Fruit fly (Drosophila melanogaster) whole organism, embryonic: ENCODE data around the gene CG13898.

Experiments
- Asciz ChIP-seq: fragments of 200-800 bp; sonication (Bioruptor generic); optimal IDR thresholded peaks from 2 replicates; lab custom pipeline; 2017; ENCODE audit warnings: missing biosample characterization, mild to moderate bottlenecking, missing genetic modification characterization, missing genetic modification reagents
- C15 ChIP-seq: fragments of 200-800 bp; sonication (Bioruptor generic); IDR thresholded peaks from 3 replicates; pipeline ENCODE4 v1.3.6; 2022; ENCODE audit warnings: missing biosample characterization, missing genetic modification characterization
- CG10543 ChIP-seq: fragments of 200-800 bp; sonication (Bioruptor generic); optimal IDR thresholded peaks from 3 replicates; lab custom pipeline; 2017; ENCODE audit warnings: missing biosample characterization, mild to moderate bottlenecking, missing genetic modification characterization, moderate library complexity
- CG10654 ChIP-seq: fragments of 200-800 bp; sonication (Bioruptor generic); optimal IDR thresholded peaks from 2 replicates; lab custom pipeline; 2016; ENCODE audit warnings: missing biosample characterization, missing genetic modification characterization
- CG11093 ChIP-seq: fragments of 200-800 bp; sonication (Bioruptor generic); IDR thresholded peaks from 3 replicates; pipeline ENCODE4 v1.3.6; 2022; ENCODE audit warnings: missing biosample characterization, missing genetic modification characterization
- CG12659 ChIP-seq: fragments of 200-800 bp; sonication (Bioruptor generic); optimal IDR thresholded peaks from 3 replicates; lab custom pipeline; 2017; ENCODE audit warnings: mild to moderate bottlenecking, missing biosample characterization, missing genetic modification reagents, missing genetic modification characterization
- CG13424 ChIP-seq: fragments of 200-800 bp; sonication (Bioruptor generic); optimal IDR thresholded peaks from 2 replicates; lab custom pipeline; 2019; ENCODE audit warnings: missing biosample characterization, mild to moderate bottlenecking, missing genetic modification characterization, moderate library complexity
- CG13775 ChIP-seq: fragments of 200-800 bp; sonication (Bioruptor generic); optimal IDR thresholded peaks from 3 replicates; lab custom pipeline; 2017; ENCODE audit warnings: missing biosample characterization, mild to moderate bottlenecking, missing genetic modification characterization
- CG14710 ChIP-seq: fragments of 200-800 bp; sonication (Bioruptor generic); optimal IDR thresholded peaks from 3 replicates; lab custom pipeline; 2019; ENCODE audit warnings: missing biosample characterization, mild to moderate bottlenecking, missing genetic modification characterization, moderate library complexity
- CG1602 ChIP-seq: fragments of 200-800 bp; sonication (Bioruptor generic); optimal IDR thresholded peaks from 3 replicates; lab custom pipeline; 2016; ENCODE audit warnings: missing biosample characterization, missing genetic modification characterization
- CG16863 ChIP-seq: fragments of 200-800 bp; sonication (Bioruptor generic); optimal IDR thresholded peaks from 3 replicates; lab custom pipeline; 2016; ENCODE audit warnings: missing biosample characterization, missing genetic modification characterization
- CG17359 ChIP-seq: fragments of 200-800 bp; sonication (Bioruptor generic); optimal IDR thresholded peaks from 3 replicates; lab custom pipeline; 2018; ENCODE audit warnings: missing biosample characterization, mild to moderate bottlenecking, missing genetic modification characterization, moderate library complexity
- CG2678 ChIP-seq: fragments of 200-800 bp; sonication (Bioruptor generic); optimal IDR thresholded peaks from 3 replicates; lab custom pipeline; 2019; ENCODE audit warnings: missing biosample characterization, mild to moderate bottlenecking, missing genetic modification characterization, moderate library complexity
- CG2712 ChIP-seq: fragments of 200-800 bp; optimal IDR thresholded peaks from 3 replicates; lab custom pipeline; 2019; ENCODE audit warnings: missing biosample characterization, mild to moderate bottlenecking, missing genetic modification characterization, moderate library complexity
- CG30431 ChIP-seq: fragments of 200-800 bp; sonication (Bioruptor generic); optimal IDR thresholded peaks from 2 replicates; lab custom pipeline; 2017; ENCODE audit warnings: missing biosample characterization, missing genetic modification characterization
- CG6254 ChIP-seq: fragments of 200-800 bp; sonication (Bioruptor generic); optimal IDR thresholded peaks from 3 replicates; lab custom pipeline; 2017; ENCODE audit warnings: mild to moderate bottlenecking, missing biosample characterization, missing genetic modification reagents, missing genetic modification characterization
- CG6689 ChIP-seq: fragments of 200-800 bp; sonication (Bioruptor generic); IDR thresholded peaks from 2 replicates; pipeline ENCODE4 v1.3.6; 2022; ENCODE audit warnings: missing biosample characterization, missing genetic modification characterization
- CG7963 ChIP-seq: fragments of 200-800 bp; sonication (Bioruptor generic); IDR thresholded peaks from 3 replicates; pipeline ENCODE4 v1.3.6; 2022; ENCODE audit warnings: missing biosample characterization, missing genetic modification characterization; ENCODE audit not compliant: partially characterized antibody
- CG8924 ChIP-seq: fragments of 200-800 bp; optimal IDR thresholded peaks from 3 replicates; lab custom pipeline; 2019; ENCODE audit warnings: missing biosample characterization, mild to moderate bottlenecking, missing genetic modification characterization, moderate library complexity
- Chrac-16 ChIP-seq: fragments of 200-800 bp; sonication (Bioruptor generic); optimal IDR thresholded peaks from 3 replicates; lab custom pipeline; 2016; ENCODE audit warnings: missing biosample characterization, missing genetic modification characterization
- Eip74EF ChIP-seq, 2 experiments: fragments of 200-800 bp in 1 of 2; fragments of >200 bp in 1 of 2; sonication (Bioruptor generic) in 1 of 2; optimal IDR thresholded peaks; 2 replicates each; lab custom pipeline; 2017 to 2019; ENCODE audit warnings: missing biosample characterization in 2 of 2, missing genetic modification characterization in 2 of 2, mild to moderate bottlenecking in 1 of 2, moderate library complexity in 1 of 2
- Gug ChIP-seq: fragments of 200-800 bp; sonication (Bioruptor generic); IDR thresholded peaks from 4 replicates; pipeline ENCODE4 v1.3.6; 2022; ENCODE audit warnings: missing biosample characterization, missing genetic modification characterization
- H15 ChIP-seq: fragments of 200-800 bp; sonication (Bioruptor generic); IDR thresholded peaks from 3 replicates; pipeline ENCODE4 v1.3.6; 2022; ENCODE audit warnings: missing biosample characterization, missing genetic modification characterization
- Mrtf ChIP-seq: fragments of 200-800 bp; sonication (Bioruptor generic); IDR thresholded peaks from 3 replicates; pipeline ENCODE4 v1.3.6; 2022; ENCODE audit warnings: missing biosample characterization, missing genetic modification characterization
- NK7.1 ChIP-seq: fragments of 200-800 bp; sonication (Bioruptor generic); optimal IDR thresholded peaks from 3 replicates; lab custom pipeline; 2016; ENCODE audit warnings: missing biosample characterization, missing genetic modification characterization
- Oli ChIP-seq: fragments of 200-800 bp; sonication (Bioruptor generic); optimal IDR thresholded peaks from 2 replicates; lab custom pipeline; 2018; ENCODE audit warnings: missing biosample characterization, mild to moderate bottlenecking, missing genetic modification characterization, moderate library complexity
- Sox102F ChIP-seq: fragments of 200-800 bp; sonication (Bioruptor generic); optimal IDR thresholded peaks from 2 replicates; lab custom pipeline; 2018; ENCODE audit warnings: missing biosample characterization, mild to moderate bottlenecking, missing genetic modification characterization, moderate library complexity
- Ssrp ChIP-seq: fragments of 200-800 bp; sonication (Bioruptor generic); optimal IDR thresholded peaks from 2 replicates; lab custom pipeline; 2018; ENCODE audit warnings: missing biosample characterization, mild to moderate bottlenecking, missing genetic modification characterization, moderate library complexity
- Xbp1 ChIP-seq: fragments of 200-800 bp; sonication (Bioruptor generic); optimal IDR thresholded peaks from 3 replicates; lab custom pipeline; 2016; ENCODE audit warnings: missing biosample characterization, mild to moderate bottlenecking, missing genetic modification characterization
- ase ChIP-seq: fragments of 200-800 bp; sonication (Bioruptor generic); IDR thresholded peaks from 3 replicates; pipeline ENCODE4 v1.3.6; 2022; ENCODE audit warnings: missing biosample characterization, missing genetic modification characterization
- az2 ChIP-seq: fragments of 200-800 bp; sonication (Bioruptor generic); optimal IDR thresholded peaks from 3 replicates; lab custom pipeline; 2016; ENCODE audit warnings: missing biosample characterization, missing genetic modification characterization
- crc ChIP-seq: fragments of 200-800 bp; sonication (Bioruptor generic); optimal IDR thresholded peaks from 2 replicates; lab custom pipeline; 2016; ENCODE audit warnings: missing biosample characterization, missing genetic modification characterization
- cwo ChIP-seq: fragments of 200-800 bp; sonication (Bioruptor generic); optimal IDR thresholded peaks from 3 replicates; lab custom pipeline; 2017; ENCODE audit warnings: missing biosample characterization, missing genetic modification characterization, mild to moderate bottlenecking, moderate library complexity, missing genetic modification reagents
- dysf ChIP-seq: fragments of 200-800 bp; sonication (Bioruptor generic); IDR thresholded peaks from 3 replicates; pipeline ENCODE4 v1.3.6; 2022; ENCODE audit warnings: missing biosample characterization, missing genetic modification characterization
- fd96Cb ChIP-seq: fragments of 200-800 bp; sonication (Bioruptor generic); optimal IDR thresholded peaks from 2 replicates; lab custom pipeline; 2018; ENCODE audit warnings: missing biosample characterization, mild to moderate bottlenecking, missing genetic modification characterization, moderate library complexity
- nmo ChIP-seq: fragments of 200-800 bp; sonication (Bioruptor generic); optimal IDR thresholded peaks from 2 replicates; lab custom pipeline; 2018; ENCODE audit warnings: missing biosample characterization, mild to moderate bottlenecking, missing genetic modification characterization, moderate library complexity
- otp ChIP-seq: fragments of 200-800 bp; sonication (Bioruptor generic); IDR thresholded peaks from 3 replicates; pipeline ENCODE4, ENCODE4 v1.3.6; 2022; ENCODE audit warnings: missing biosample characterization, missing genetic modification characterization
- pho ChIP-seq: fragments of 200-800 bp; sonication (Bioruptor generic); optimal IDR thresholded peaks from 2 replicates; lab custom pipeline; 2016; ENCODE audit warnings: missing biosample characterization, missing genetic modification characterization
- row ChIP-seq: fragments of 200-800 bp; sonication (Bioruptor generic); IDR thresholded peaks from 3 replicates; pipeline ENCODE4 v1.3.6; 2022; ENCODE audit warnings: missing biosample characterization, missing genetic modification characterization
- sens-2 ChIP-seq: fragments of 200-800 bp; sonication (Bioruptor generic); IDR thresholded peaks from 2 replicates; pipeline ENCODE4 v1.3.6; 2022; ENCODE audit warnings: missing biosample characterization, missing genetic modification characterization
- sr ChIP-seq: fragments of 200-800 bp; sonication (Bioruptor generic); IDR thresholded peaks from 3 replicates; pipeline ENCODE4 v1.3.6; 2022; ENCODE audit warnings: missing biosample characterization, missing genetic modification characterization

The CG13898 gene

DNA sequence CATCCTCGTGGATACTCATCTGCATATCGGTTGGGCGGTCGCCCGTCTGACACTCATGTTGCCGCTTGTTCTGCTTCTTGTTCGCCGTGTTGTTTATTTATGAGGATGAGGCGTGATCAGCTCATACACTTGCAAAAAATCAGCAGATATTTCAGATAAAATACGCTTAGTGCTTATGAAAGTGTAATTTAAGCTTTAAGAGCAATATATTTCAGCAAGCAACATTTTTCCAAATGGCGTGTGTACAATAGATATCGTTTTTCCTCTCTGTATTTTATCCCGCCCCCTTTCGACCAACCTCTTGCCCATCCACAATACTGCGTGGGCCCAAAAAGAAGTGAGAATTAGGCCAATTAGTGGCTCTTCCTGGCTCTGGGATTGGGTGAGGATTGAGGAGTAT, 31.7 kb downstream of the CG13898 start (continued):
- TF ChIP-seq C15 (GFP tag; lab: Robert Waterston, UW), result no peak
- peak; percentile 50 for TF ChIP-seq Ssrp
- TF ChIP-seq CG12659, result peak; percentile 5
- no peak for TF ChIP-seq CG10543 (GFP tag; lab: Kevin White, UChicago)
- TF ChIP-seq CG7963 (GFP tag; lab: Robert Waterston, UW), result no peak
- TF ChIP-seq CG13424 (tag; lab: Kevin White, UChicago), result peak; percentile 55
- TF ChIP-seq CG1602 (GFP tag; lab: Kevin White, UChicago), result peak; percentile 38
- peak; percentile 40 for TF ChIP-seq az2 (GFP tag; lab: Kevin White, UChicago)
- peak; percentile 70 for TF ChIP-seq CG6689 (GFP tag; lab: Robert Waterston, UW)
- peak; percentile 66 for TF ChIP-seq CG17359 (tag; lab: Kevin White, UChicago)
- peak; percentile 69; the same call in 2 of the 3 replicates for TF ChIP-seq dysf (GFP tag; lab: Robert Waterston, UW)
- peak; percentile 53 for TF ChIP-seq nmo (GFP tag; lab: Kevin White, UChicago)
- peak; percentile 8 for TF ChIP-seq CG30431
- peak; percentile 51 for TF ChIP-seq CG6254 (GFP tag; lab: Kevin White, UChicago)
- TF ChIP-seq pho (GFP tag; lab: Kevin White, UChicago), result no peak
- TF ChIP-seq Eip74EF (GFP tag; optimal IDR thresholded peaks at IDR 0.05; lab: Kevin White, UChicago), result peak in 1 of 2 experiments; percentile 4
- no peak for TF ChIP-seq NK7.1 (GFP tag; lab: Kevin White, UChicago)
- TF ChIP-seq ase (GFP tag; lab: Robert Waterston, UW), result peak; percentile 73; the same call in 2 of the 3 replicates
- peak; percentile 40 for TF ChIP-seq CG10654 (GFP tag; lab: Kevin White, UChicago)
- TF ChIP-seq Xbp1 (GFP tag; lab: Kevin White, UChicago), result peak; percentile 41
- TF ChIP-seq sens-2, result 0 out of 2 replicates have a peak, but pooled peaks have one; percentile 18
- TF ChIP-seq fd96Cb, result peak; percentile 72
- TF ChIP-seq CG2678, result peak; percentile 68
- TF ChIP-seq row (GFP tag; lab: Robert Waterston, UW), result peak; percentile 69
- TF ChIP-seq CG8924, result peak; percentile 30
- TF ChIP-seq sr (GFP tag; lab: Robert Waterston, UW), result 0 out of 3 replicates have a peak, but pooled peaks have one; percentile 40
- peak; percentile 62 for TF ChIP-seq Sox102F (GFP tag; lab: Kevin White, UChicago)
- TF ChIP-seq H15 (GFP tag; lab: Robert Waterston, UW), result peak; percentile 67; the same call in 2 of the 3 replicates
- TF ChIP-seq crc, result no peak
- TF ChIP-seq Oli (tag; lab: Kevin White, UChicago), result peak; percentile 40
- peak; percentile 74 for TF ChIP-seq CG2712
- TF ChIP-seq CG16863 (GFP tag; lab: Kevin White, UChicago), result peak; percentile 26
- TF ChIP-seq Asciz (GFP tag; lab: Kevin White, UChicago), result peak; percentile 47
- TF ChIP-seq cwo (GFP tag; lab: Kevin White, UChicago), result no peak
- TF ChIP-seq Mrtf (GFP tag; lab: Robert Waterston, UW), result 0 out of 3 replicates have a peak, but pooled peaks have one; percentile 10
- 0 out of 3 replicates have a peak, but pooled peaks have one; percentile 24 for TF ChIP-seq otp (GFP tag; lab: Robert Waterston, UW)
- TF ChIP-seq CG14710 (tag; lab: Kevin White, UChicago), result peak; percentile 55
- peak; percentile 35 for TF ChIP-seq Chrac-16 (GFP tag; lab: Kevin White, UChicago)
- TF ChIP-seq CG11093 (GFP tag; lab: Robert Waterston, UW), result peak; percentile 54; the same call in 1 of the 3 replicates
- no peak for TF ChIP-seq CG13775 (GFP tag; lab: Kevin White, UChicago)
- TF ChIP-seq Gug (GFP tag; lab: Robert Waterston, UW), result peak; percentile 47; the same call in 3 of the 4 replicates
